Worm (Caenorhabditis elegans): ENCODE results near the gene nspc-7.

DNA sequence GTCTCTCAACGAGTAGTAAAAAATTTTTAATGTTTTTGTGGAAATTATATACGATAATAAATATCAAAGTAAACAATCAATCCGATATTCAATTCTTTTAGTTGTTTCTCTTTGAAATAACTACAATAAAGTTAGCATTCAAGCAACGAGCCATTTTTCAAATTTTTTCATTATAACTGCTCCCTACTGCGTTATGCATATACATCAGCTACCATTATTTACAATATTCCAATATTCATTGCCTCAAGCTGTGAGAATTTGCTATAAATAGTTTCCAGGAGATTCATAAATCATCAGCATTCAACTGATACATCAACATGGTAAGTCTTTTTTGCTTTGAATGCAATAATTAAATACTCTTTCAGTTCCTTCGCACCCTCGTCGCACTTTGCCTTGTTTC is 4.9 kb upstream of the nspc-7 start, which contains the start of gene nspc-3:
- no peak for TF ChIP-seq ama-1 (optimal IDR thresholded peaks at IDR 0.05)
- no peak for TF ChIP-seq tbx-37 (GFP tag; conservative IDR thresholded peaks at IDR 0.05)
- no peak for TF ChIP-seq ceh-36 (tag; optimal IDR thresholded peaks at IDR 0.05)
- no peak for TF ChIP-seq flt-1 (GFP tag; IDR thresholded peaks at IDR 0.05)
- TF ChIP-seq pes-1 (GFP tag; IDR thresholded peaks at IDR 0.05), result no peak
- TF ChIP-seq ets-7 (tag; optimal IDR thresholded peaks at IDR 0.05), result no peak
- no peak for TF ChIP-seq F13C5.2 (tag; optimal IDR thresholded peaks at IDR 0.05)

All from whole organism, early embryonic.